Fruit fly (Drosophila melanogaster) whole organism, embryonic: ENCODE measurements around the gene dgt2.

Experiments used
- Adf1 ChIP-seq: fragments of 200-800 bp; sonication (Bioruptor generic); IDR thresholded peaks from 2 replicates; pipeline ENCODE4 v1.3.6; 2022; ENCODE audit warnings: missing biosample characterization, missing genetic modification characterization
- Aef1 ChIP-seq: fragments of 200-800 bp; sonication (Bioruptor generic); IDR thresholded peaks from 3 replicates; pipeline ENCODE4 v1.3.6; 2022; ENCODE audit warnings: missing biosample characterization, missing genetic modification characterization
- BtbVII ChIP-seq: fragments of 200-800 bp; sonication (Bioruptor generic); optimal IDR thresholded peaks from 3 replicates; lab custom pipeline; 2017; ENCODE audit warnings: missing biosample characterization, mild to moderate bottlenecking, missing genetic modification characterization
- CG10209 ChIP-seq: fragments of 200-800 bp; sonication (Bioruptor generic); optimal IDR thresholded peaks from 3 replicates; lab custom pipeline; 2017; ENCODE audit warnings: missing biosample characterization, mild to moderate bottlenecking, missing genetic modification characterization, missing genetic modification reagents
- CG1024 ChIP-seq: fragments of 200-800 bp; sonication (Bioruptor generic); IDR thresholded peaks from 2 replicates; pipeline ENCODE4 v1.3.6; 2022; ENCODE audit warnings: missing biosample characterization, missing genetic modification characterization
- CG10654 ChIP-seq: fragments of 200-800 bp; sonication (Bioruptor generic); optimal IDR thresholded peaks from 2 replicates; lab custom pipeline; 2016; ENCODE audit warnings: missing biosample characterization, missing genetic modification characterization
- CG11504 ChIP-seq: fragments of 200-800 bp; sonication (Bioruptor generic); optimal IDR thresholded peaks from 3 replicates; lab custom pipeline; 2019; ENCODE audit warnings: missing biosample characterization, mild to moderate bottlenecking, missing genetic modification characterization, moderate library complexity
- CG12155 ChIP-seq: fragments of 200-800 bp; sonication (Bioruptor generic); optimal IDR thresholded peaks from 3 replicates; lab custom pipeline; 2016; ENCODE audit warnings: missing biosample characterization, missing genetic modification characterization
- CG12219 ChIP-seq: fragments of 200-800 bp; sonication (Bioruptor generic); optimal IDR thresholded peaks from 3 replicates; lab custom pipeline; 2018; ENCODE audit warnings: missing biosample characterization, mild to moderate bottlenecking, missing genetic modification characterization
- CG12391 ChIP-seq: fragments of 200-800 bp; sonication (Bioruptor generic); optimal IDR thresholded peaks from 3 replicates; lab custom pipeline; 2018; ENCODE audit warnings: missing biosample characterization, mild to moderate bottlenecking, missing genetic modification characterization, moderate library complexity
- CG14441 ChIP-seq: fragments of 200-800 bp; sonication (Bioruptor generic); IDR thresholded peaks from 2 replicates; pipeline ENCODE4 v1.3.6; 2022; ENCODE audit warnings: missing biosample characterization, missing genetic modification characterization
- CG1529 ChIP-seq: fragments of 200-800 bp; sonication (Bioruptor generic); optimal IDR thresholded peaks from 3 replicates; lab custom pipeline; 2018; ENCODE audit warnings: missing biosample characterization, missing genetic modification characterization
- CG15696 ChIP-seq: fragments of 200-800 bp; sonication (Bioruptor generic); optimal IDR thresholded peaks from 2 replicates; lab custom pipeline; 2019; ENCODE audit warnings: missing biosample characterization, mild to moderate bottlenecking, missing genetic modification characterization, moderate library complexity
- CG17385 ChIP-seq: fragments of 200-800 bp; sonication (Bioruptor generic); optimal IDR thresholded peaks from 3 replicates; lab custom pipeline; 2018; ENCODE audit warnings: missing biosample characterization, mild to moderate bottlenecking, missing genetic modification characterization
- CG18476 ChIP-seq: fragments of 200-800 bp; sonication (Bioruptor generic); optimal IDR thresholded peaks from 2 replicates; lab custom pipeline; 2016; ENCODE audit warnings: missing biosample characterization, mild to moderate bottlenecking, missing genetic modification characterization
- CG18599 ChIP-seq: fragments of 200-800 bp; sonication (Bioruptor generic); optimal IDR thresholded peaks from 3 replicates; lab custom pipeline; 2017; ENCODE audit warnings: missing biosample characterization, missing genetic modification characterization, mild to moderate bottlenecking, moderate library complexity, missing genetic modification reagents
- CG2712 ChIP-seq: fragments of 200-800 bp; optimal IDR thresholded peaks from 3 replicates; lab custom pipeline; 2019; ENCODE audit warnings: missing biosample characterization, mild to moderate bottlenecking, missing genetic modification characterization, moderate library complexity
- CG2875 ChIP-seq: fragments of 200-800 bp; sonication (Bioruptor generic); optimal IDR thresholded peaks from 2 replicates; lab custom pipeline; 2017; ENCODE audit warnings: missing biosample characterization, mild to moderate bottlenecking, missing genetic modification characterization, missing genetic modification reagents
- CG34376 ChIP-seq: fragments of 200-800 bp; sonication (Bioruptor generic); optimal IDR thresholded peaks from 2 replicates; lab custom pipeline; 2018; ENCODE audit warnings: missing biosample characterization, mild to moderate bottlenecking, missing genetic modification characterization
- CG3847 ChIP-seq: fragments of 200-800 bp; sonication (Bioruptor generic); IDR thresholded peaks from 2 replicates; pipeline ENCODE4 v1.3.6; 2022; ENCODE audit warnings: missing biosample characterization, missing genetic modification characterization
- CG6654 ChIP-seq: fragments of 200-800 bp; sonication (Bioruptor generic); optimal IDR thresholded peaks from 2 replicates; lab custom pipeline; 2017; ENCODE audit warnings: missing biosample characterization, mild to moderate bottlenecking, missing genetic modification characterization
- CG8924 ChIP-seq: fragments of 200-800 bp; optimal IDR thresholded peaks from 3 replicates; lab custom pipeline; 2019; ENCODE audit warnings: missing biosample characterization, mild to moderate bottlenecking, missing genetic modification characterization, moderate library complexity
- CG9727 ChIP-seq: fragments of 200-800 bp; sonication (Bioruptor generic); optimal IDR thresholded peaks from 3 replicates; lab custom pipeline; 2017; ENCODE audit warnings: missing biosample characterization, mild to moderate bottlenecking, missing genetic modification characterization
- Dip3 ChIP-seq: fragments of 200-800 bp; sonication (Bioruptor generic); optimal IDR thresholded peaks from 3 replicates; lab custom pipeline; 2016; ENCODE audit warnings: missing biosample characterization, missing genetic modification characterization
- Fer2 ChIP-seq: fragments of 200-800 bp; sonication (Bioruptor generic); optimal IDR thresholded peaks from 2 replicates; lab custom pipeline; 2018; ENCODE audit warnings: missing biosample characterization, mild to moderate bottlenecking, missing genetic modification characterization, moderate library complexity
- GATAe ChIP-seq: fragments of 200-800 bp; sonication (Bioruptor generic); conservative IDR thresholded peaks from 2 replicates; pipeline ENCODE4 v1.3.6; 2022; ENCODE audit warnings: missing biosample characterization, missing genetic modification characterization
- Hand ChIP-seq: fragments of 200-800 bp; sonication (Bioruptor generic); optimal IDR thresholded peaks from 2 replicates; lab custom pipeline; 2017; ENCODE audit warnings: mild to moderate bottlenecking, missing biosample characterization, missing genetic modification reagents, missing genetic modification characterization
- Mes4 ChIP-seq: fragments of 200-800 bp; sonication (Bioruptor generic); optimal IDR thresholded peaks from 2 replicates; lab custom pipeline; 2016; ENCODE audit warnings: missing biosample characterization, missing genetic modification characterization
- NC2α ChIP-seq: fragments of 200-800 bp; sonication (Bioruptor generic); optimal IDR thresholded peaks from 2 replicates; lab custom pipeline; 2016; ENCODE audit warnings: missing biosample characterization, missing genetic modification characterization
- Oli ChIP-seq: fragments of 200-800 bp; sonication (Bioruptor generic); optimal IDR thresholded peaks from 2 replicates; lab custom pipeline; 2018; ENCODE audit warnings: missing biosample characterization, mild to moderate bottlenecking, missing genetic modification characterization, moderate library complexity
- Spps ChIP-seq: fragments of 200-800 bp; sonication (Bioruptor generic); optimal IDR thresholded peaks from 2 replicates; lab custom pipeline; 2018; ENCODE audit warnings: missing biosample characterization, mild to moderate bottlenecking, missing genetic modification characterization
- Sry-δ ChIP-seq: fragments of 200-800 bp; sonication (Bioruptor generic); optimal IDR thresholded peaks from 2 replicates; lab custom pipeline; 2016; ENCODE audit warnings: missing biosample characterization, missing genetic modification characterization
- disco-r ChIP-seq: fragments of 200-800 bp; sonication (Bioruptor generic); optimal IDR thresholded peaks from 2 replicates; lab custom pipeline; 2016; ENCODE audit warnings: missing biosample characterization, missing genetic modification characterization
- dpn ChIP-seq, 2 experiments: fragments of 200-800 bp; sonication (Bioruptor generic); optimal IDR thresholded peaks; 3 replicates each; lab custom pipeline; 2016; ENCODE audit warnings: missing biosample characterization in 2 of 2, missing genetic modification characterization in 2 of 2
- en ChIP-seq: fragments of 200-800 bp; sonication (Bioruptor generic); optimal IDR thresholded peaks from 2 replicates; lab custom pipeline; 2016; ENCODE audit warnings: missing biosample characterization, missing genetic modification characterization
- esg ChIP-seq: fragments of 200-800 bp; sonication (Bioruptor generic); conservative IDR thresholded peaks from 2 replicates; pipeline ENCODE4 v1.3.6; 2022; ENCODE audit warnings: missing biosample characterization, missing genetic modification characterization
- ken ChIP-seq: fragments of 200-800 bp; sonication (Bioruptor generic); IDR thresholded peaks from 3 replicates; pipeline ENCODE4 v1.3.6; 2022; ENCODE audit warnings: missing biosample characterization, missing genetic modification characterization
- mam ChIP-seq: fragments of 200-800 bp; sonication (Bioruptor generic); optimal IDR thresholded peaks from 3 replicates; lab custom pipeline; 2016; ENCODE audit warnings: missing biosample characterization, missing genetic modification characterization
- nmo ChIP-seq: fragments of 200-800 bp; sonication (Bioruptor generic); optimal IDR thresholded peaks from 2 replicates; lab custom pipeline; 2018; ENCODE audit warnings: missing biosample characterization, mild to moderate bottlenecking, missing genetic modification characterization, moderate library complexity
- pho ChIP-seq: fragments of 200-800 bp; sonication (Bioruptor generic); optimal IDR thresholded peaks from 2 replicates; lab custom pipeline; 2016; ENCODE audit warnings: missing biosample characterization, missing genetic modification characterization
- prd ChIP-seq, 3 experiments: fragments of >200 bp in 2 of 3; fragments of 200-800 bp in 1 of 3; sonication (Bioruptor generic) in 1 of 3; optimal IDR thresholded peaks in 2 of 3; IDR thresholded peaks in 1 of 3; 2 replicates in 2 of 3; 3 replicates in 1 of 3; pipeline versions ENCODE4 v1.3.6 to Lab custom; 2017 to 2022; ENCODE audit warnings: missing biosample characterization in 1 of 3, missing genetic modification characterization in 1 of 3
- pzg ChIP-seq: fragments of 200-800 bp; sonication (Bioruptor generic); optimal IDR thresholded peaks from 3 replicates; lab custom pipeline; 2018; ENCODE audit warnings: missing biosample characterization, mild to moderate bottlenecking, missing genetic modification characterization, moderate library complexity
- ranshi ChIP-seq: fragments of 200-800 bp; sonication (Bioruptor generic); IDR thresholded peaks from 2 replicates; pipeline ENCODE4 v1.3.6; 2022; ENCODE audit warnings: missing biosample characterization, missing genetic modification characterization
- schlank ChIP-seq: fragments of 200-800 bp; sonication (Bioruptor generic); optimal IDR thresholded peaks from 2 replicates; lab custom pipeline; 2018; ENCODE audit warnings: missing biosample characterization, mild to moderate bottlenecking, missing genetic modification characterization
- seq ChIP-seq: fragments of 200-800 bp; sonication (Bioruptor generic); IDR thresholded peaks from 2 replicates; pipeline ENCODE4 v1.3.6; 2022; ENCODE audit warnings: missing biosample characterization, missing genetic modification characterization
- slp2 ChIP-seq: fragments of 200-800 bp; sonication (Bioruptor generic); optimal IDR thresholded peaks from 2 replicates; lab custom pipeline; 2016; ENCODE audit warnings: missing biosample characterization, missing genetic modification characterization
- ttk ChIP-seq: fragments of 200-800 bp; sonication (Bioruptor generic); IDR thresholded peaks from 2 replicates; pipeline ENCODE4 v2.1.2; 2022; ENCODE audit warnings: missing biosample characterization, missing genetic modification characterization
- tx ChIP-seq: fragments of 200-800 bp; sonication (Bioruptor generic); optimal IDR thresholded peaks from 2 replicates; lab custom pipeline; 2016; ENCODE audit warnings: missing biosample characterization, missing genetic modification characterization

The dgt2 gene

DNA sequence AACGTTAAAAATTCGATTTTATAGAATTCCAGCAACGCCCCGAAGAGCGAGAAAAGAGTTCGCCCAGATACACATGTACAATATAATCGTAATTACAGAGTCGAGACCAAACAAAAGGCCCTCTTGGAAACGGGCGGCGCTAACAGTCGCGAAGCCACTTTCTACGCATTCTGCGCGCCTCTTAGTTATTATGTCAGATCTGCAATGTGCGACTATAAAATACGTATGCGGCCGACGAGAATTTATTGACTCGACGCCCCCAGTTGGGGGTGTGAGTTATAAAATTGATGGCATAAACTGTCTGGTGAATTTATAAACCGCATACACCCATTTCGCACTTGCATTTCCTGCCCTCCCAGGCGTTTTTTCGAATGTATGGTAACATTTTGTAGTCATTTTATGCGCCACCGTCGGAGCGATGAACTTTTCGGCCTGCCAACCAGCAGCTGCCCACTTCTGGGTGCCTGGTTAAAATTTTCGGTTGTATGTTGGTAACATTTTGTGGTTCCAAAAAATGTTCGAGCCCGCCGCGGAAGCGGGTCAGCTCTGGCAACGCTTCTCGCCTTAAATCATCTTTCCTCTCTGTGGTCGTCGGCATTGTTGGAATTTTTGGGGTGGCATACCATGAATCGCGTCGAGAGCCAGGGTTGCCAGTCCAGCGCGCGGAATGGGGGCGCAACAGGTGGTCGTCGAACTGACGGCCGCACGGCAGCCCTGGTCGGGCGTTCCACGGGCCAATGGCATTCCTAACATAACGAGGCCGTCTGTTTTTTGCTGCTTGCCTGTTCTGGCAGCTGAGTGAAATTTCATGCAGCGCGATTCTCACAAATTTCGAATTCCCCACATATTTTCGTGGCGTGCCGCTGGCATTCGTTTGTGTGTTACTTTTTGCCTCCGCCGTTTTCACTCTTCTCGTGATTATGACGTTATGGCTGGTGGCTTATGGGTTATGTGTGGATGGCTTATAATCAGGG lies 22.2 kb downstream of the dgt2 start (continued):
- TF ChIP-seq pho (GFP tag; lab: Kevin White, UChicago) (peak; percentile 78), prd (optimal IDR thresholded peaks at IDR 0.05; lab: Kevin White, UChicago) (no peak), prd (GFP tag; IDR thresholded peaks at IDR 0.05; lab: Robert Waterston, UW) (no peak), CG18599 (GFP tag; lab: Kevin White, UChicago) (peak; percentile 94), CG18476 (GFP tag; lab: Kevin White, UChicago) (no peak), GATAe (GFP tag; lab: Robert Waterston, UW) (no peak), CG10209 (GFP tag; lab: Kevin White, UChicago) (peak; percentile 67), CG12219 (GFP tag; lab: Kevin White, UChicago) (peak; percentile 60), CG17385 (GFP tag; lab: Kevin White, UChicago) (peak; percentile 49), Sry-δ (GFP tag; lab: Kevin White, UChicago) (peak; percentile 49), CG12391 (tag; lab: Kevin White, UChicago) (peak; percentile 67), mam (GFP tag; lab: Kevin White, UChicago) (peak; percentile 75), CG2875 (GFP tag; lab: Kevin White, UChicago) (peak; percentile 28), CG3847 (GFP tag; lab: Robert Waterston, UW) (no peak), CG11504 (tag; lab: Kevin White, UChicago) (peak; percentile 80), CG34376 (GFP tag; lab: Kevin White, UChicago) (peak; percentile 82), CG12155 (peak; percentile 70), CG2712 (tag; lab: Kevin White, UChicago) (peak; percentile 80), tx (GFP tag; lab: Kevin White, UChicago) (peak; percentile 71), CG1024 (GFP tag; lab: Robert Waterston, UW) (no peak), slp2 (GFP tag; lab: Kevin White, UChicago) (peak; percentile 21), Spps (tag; lab: Kevin White, UChicago) (peak; percentile 8), en (GFP tag; lab: Kevin White, UChicago) (peak; percentile 38), CG9727 (GFP tag; lab: Kevin White, UChicago) (peak; percentile 62), nmo (GFP tag; lab: Kevin White, UChicago) (peak; percentile 86), Fer2 (tag; lab: Kevin White, UChicago) (peak; percentile 23), pzg (GFP tag; lab: Kevin White, UChicago) (peak; percentile 67), CG14441 (GFP tag; lab: Robert Waterston, UW) (no peak), Dip3 (GFP tag; lab: Kevin White, UChicago) (peak; percentile 35), CG15696 (tag; lab: Kevin White, UChicago) (peak; percentile 60), disco-r (no peak), Oli (peak; percentile 37), NC2α (GFP tag; lab: Kevin White, UChicago) (peak; percentile 58), schlank (tag; lab: Kevin White, UChicago) (peak; percentile 54), Adf1 (GFP tag; lab: Robert Waterston, UW) (no peak), ttk (GFP tag; lab: Robert Waterston, UW) (no peak), CG10654 (GFP tag; lab: Kevin White, UChicago) (peak; percentile 60), esg (GFP tag; lab: Robert Waterston, UW) (no peak), ken (GFP tag; lab: Robert Waterston, UW) (no peak), CG8924 (tag; lab: Kevin White, UChicago) (peak; percentile 67), Mes4 (peak; percentile 54), CG1529 (peak; percentile 42), Hand (GFP tag; lab: Kevin White, UChicago) (peak; percentile 69), CG6654 (GFP tag; lab: Kevin White, UChicago) (no peak), BtbVII (peak; percentile 19), Aef1 (GFP tag; lab: Robert Waterston, UW) (no peak), ranshi (GFP tag; lab: Robert Waterston, UW) (no peak), seq (no peak), dpn (GFP tag; optimal IDR thresholded peaks at IDR 0.05; lab: Kevin White, UChicago) (peak; percentile 76 to 81)
